Worm (Caenorhabditis elegans) whole organism, early embryonic: ENCODE measurements around the gene ins-31.

ENCODE experiments used
- B0310.2 ChIP-seq: sonication (generic microtip); optimal IDR thresholded peaks from 2 replicates; lab custom pipeline; 2016; ENCODE audit warnings: mild to moderate bottlenecking, missing genetic modification characterization, missing compliant biosample characterization
- aly-1 ChIP-seq: sonication (generic microtip); optimal IDR thresholded peaks from 2 replicates; lab custom pipeline; 2016; ENCODE audit warnings: missing genetic modification characterization, missing compliant biosample characterization
- ama-1 ChIP-seq: fragments of 150-350 bp; optimal IDR thresholded peaks from 2 replicates; lab custom pipeline; 2014
- ceh-13 ChIP-seq: fragments of 200-800 bp; sonication (Bioruptor generic); optimal IDR thresholded peaks from 2 replicates; lab custom pipeline; 2018; ENCODE audit warnings: mild to moderate bottlenecking, missing genetic modification characterization, missing compliant biosample characterization
- ceh-36 ChIP-seq: sonication (generic microtip); optimal IDR thresholded peaks from 2 replicates; lab custom pipeline; 2016; ENCODE audit warnings: missing genetic modification characterization, inconsistent platforms, missing compliant biosample characterization
- hmbx-1 ChIP-seq: sonication (generic microtip); optimal IDR thresholded peaks from 2 replicates; lab custom pipeline; 2016; ENCODE audit warnings: mild to moderate bottlenecking, missing genetic modification characterization, missing compliant biosample characterization
- tbx-11 ChIP-seq: fragments of 200-800 bp; sonication (Bioruptor generic); IDR thresholded peaks from 2 replicates; pipeline ENCODE4 v1.3.6; 2022; ENCODE audit warnings: missing genetic modification characterization, missing compliant biosample characterization
- tbx-37 ChIP-seq: fragments of 200-800 bp; sonication (Bioruptor generic); conservative IDR thresholded peaks from 2 replicates; pipeline ENCODE4 v1.3.6; 2022; ENCODE audit warnings: missing genetic modification reagents, missing genetic modification characterization, missing compliant biosample characterization
- tra-4 ChIP-seq: sonication (generic microtip); optimal IDR thresholded peaks from 2 replicates; lab custom pipeline; 2017; ENCODE audit warnings: missing genetic modification characterization, missing compliant biosample characterization

- TF ChIP-seq B0310.2 (tag; lab: Kevin White, UChicago) = no peak
- TF ChIP-seq ama-1 (lab: Kevin White, UChicago) = no peak
- TF ChIP-seq aly-1 (tag; lab: Kevin White, UChicago) = no peak
- no peak for TF ChIP-seq ceh-36 (tag; lab: Kevin White, UChicago)
- TF ChIP-seq tbx-37 (GFP tag; lab: Robert Waterston, UW) = no peak
- no peak for TF ChIP-seq hmbx-1 (tag; lab: Kevin White, UChicago)
- TF ChIP-seq tra-4 (tag; lab: Kevin White, UChicago) = no peak
- TF ChIP-seq tbx-11 (GFP tag; lab: Robert Waterston, UW) = no peak
- no peak for TF ChIP-seq ceh-13
Observed at ce11 chrII:3110099-3110498, 16.7 kb upstream of the ins-31 start.
